Worm (Caenorhabditis elegans) whole organism, L1 larva: Measurements from ENCODE around the gene cest-2.2.

Experiments
- C04F5.9 ChIP-seq: sonication (generic microtip); optimal IDR thresholded peaks from 2 replicates; lab custom pipeline; 2016; ENCODE audit warnings: missing genetic modification characterization, missing compliant biosample characterization
- C34B4.2 ChIP-seq: sonication (generic microtip); optimal IDR thresholded peaks from 2 replicates; lab custom pipeline; 2017; ENCODE audit warnings: mild to moderate bottlenecking, missing genetic modification characterization, missing compliant biosample characterization
- Y116A8C.19 ChIP-seq: sonication (generic microtip); optimal IDR thresholded peaks from 2 replicates; lab custom pipeline; 2016; ENCODE audit warnings: missing compliant biosample characterization, missing genetic modification characterization, borderline replicate concordance
- aha-1 ChIP-seq: fragments of 150-350 bp; optimal IDR thresholded peaks from 2 replicates; lab custom pipeline; 2014; ENCODE audit warnings: missing biosample characterization, missing genetic modification characterization
- aly-2 ChIP-seq: fragments of 150-350 bp; optimal IDR thresholded peaks from 2 replicates; lab custom pipeline; 2014; ENCODE audit warnings: missing biosample characterization, missing genetic modification characterization
- blmp-1 ChIP-seq: fragments of 150-350 bp; optimal IDR thresholded peaks from 2 replicates; lab custom pipeline; 2014; ENCODE audit warnings: missing biosample characterization, missing genetic modification characterization
- ceh-63 ChIP-seq: fragments of 200-800 bp; sonication (Bioruptor generic); optimal IDR thresholded peaks from 2 replicates; lab custom pipeline; 2018; ENCODE audit warnings: mild to moderate bottlenecking, missing genetic modification characterization, missing compliant biosample characterization
- ceh-82 ChIP-seq, 3 experiments: fragments of 150-350 bp in 1 of 3; sonication (generic microtip) in 2 of 3; optimal IDR thresholded peaks; 2 replicates each; lab custom pipeline; 2014 to 2017; ENCODE audit warnings: missing biosample characterization in 3 of 3, missing genetic modification characterization in 3 of 3
- ceh-88 ChIP-seq: fragments of 200-800 bp; sonication (Bioruptor generic); IDR thresholded peaks from 2 replicates; pipeline ENCODE4 v1.3.6; 2022; ENCODE audit warnings: missing genetic modification characterization, missing compliant biosample characterization
- ceh-90 ChIP-seq: sonication (generic microtip); optimal IDR thresholded peaks from 2 replicates; lab custom pipeline; 2016; ENCODE audit warnings: missing genetic modification characterization, missing compliant biosample characterization
- ces-1 ChIP-seq: fragments of 150-350 bp; optimal IDR thresholded peaks from 2 replicates; lab custom pipeline; 2014; ENCODE audit warnings: missing biosample characterization, missing genetic modification reagents, missing genetic modification characterization
- dpl-1 ChIP-seq, 3 experiments: fragments of 150-350 bp in 2 of 3; sonication (generic microtip) in 1 of 3; optimal IDR thresholded peaks; 2 replicates each; lab custom pipeline; 2014 to 2017; ENCODE audit warnings: missing biosample characterization in 3 of 3, missing genetic modification characterization in 3 of 3, missing genetic modification reagents in 3 of 3
- efl-1 ChIP-seq, 4 experiments: fragments of 150-350 bp; optimal IDR thresholded peaks in 3 of 4; peaks in 1 of 4; 1 replicate in 1 of 4; 2 replicates in 3 of 4; lab custom pipeline; 2014; ENCODE audit warnings: missing biosample characterization in 2 of 4, missing genetic modification characterization in 2 of 4, missing genetic modification reagents in 2 of 4
- efl-3 ChIP-seq: fragments of 200-800 bp; sonication (Bioruptor generic); optimal IDR thresholded peaks from 2 replicates; lab custom pipeline; 2018; ENCODE audit warnings: mild to moderate bottlenecking, missing genetic modification characterization, missing compliant biosample characterization
- elt-2 ChIP-seq: sonication (generic microtip); optimal IDR thresholded peaks from 2 replicates; lab custom pipeline; 2016; ENCODE audit warnings: missing genetic modification characterization, mild to moderate bottlenecking, inconsistent platforms, missing compliant biosample characterization, missing genetic modification reagents
- ets-5 ChIP-seq: fragments of 200-800 bp; sonication (Bioruptor generic); IDR thresholded peaks from 2 replicates; pipeline ENCODE4 v1.3.6; 2022; ENCODE audit warnings: missing genetic modification characterization, missing compliant biosample characterization
- fkh-10 ChIP-seq: sonication (generic microtip); optimal IDR thresholded peaks from 2 replicates; lab custom pipeline; 2017; ENCODE audit warnings: missing biosample characterization, missing genetic modification reagents, missing genetic modification characterization
- fkh-4 ChIP-seq: sonication (generic microtip); optimal IDR thresholded peaks from 2 replicates; lab custom pipeline; 2016; ENCODE audit warnings: missing compliant biosample characterization, missing genetic modification characterization, borderline replicate concordance
- fkh-8 ChIP-seq: sonication (generic microtip); optimal IDR thresholded peaks from 2 replicates; lab custom pipeline; 2016; ENCODE audit warnings: mild to moderate bottlenecking, missing genetic modification characterization, missing compliant biosample characterization
- fos-1 ChIP-seq: fragments of 150-350 bp; optimal IDR thresholded peaks from 2 replicates; lab custom pipeline; 2014; ENCODE audit warnings: missing biosample characterization, missing genetic modification characterization
- grh-1 ChIP-seq: fragments of 200-800 bp; sonication (Bioruptor generic); IDR thresholded peaks from 2 replicates; pipeline ENCODE4 v1.3.6; 2022; ENCODE audit warnings: missing genetic modification reagents, missing genetic modification characterization, missing compliant biosample characterization
- hlh-4 ChIP-seq: sonication (generic microtip); optimal IDR thresholded peaks from 2 replicates; lab custom pipeline; 2016; ENCODE audit warnings: mild to moderate bottlenecking, missing genetic modification characterization, missing compliant biosample characterization
- hpl-2 ChIP-seq: fragments of 150-350 bp; optimal IDR thresholded peaks from 2 replicates; lab custom pipeline; 2014; ENCODE audit warnings: missing biosample characterization, missing genetic modification reagents, missing genetic modification characterization
- lin-14 ChIP-seq: fragments of 200-800 bp; sonication (Bioruptor generic); optimal IDR thresholded peaks from 2 replicates; lab custom pipeline; 2018; ENCODE audit warnings: mild to moderate bottlenecking, missing genetic modification characterization, moderate library complexity, missing compliant biosample characterization
- lin-35 ChIP-seq, 2 experiments: fragments of 150-350 bp; optimal IDR thresholded peaks; 2 replicates each; lab custom pipeline; 2014; ENCODE audit warnings: missing biosample characterization in 2 of 2, missing genetic modification characterization in 2 of 2, missing genetic modification reagents in 2 of 2
- lir-3 ChIP-seq: sonication (generic microtip); optimal IDR thresholded peaks from 2 replicates; lab custom pipeline; 2016; ENCODE audit warnings: mild to moderate bottlenecking, missing genetic modification characterization, moderate library complexity, missing compliant biosample characterization; ENCODE audit not compliant: poor library complexity
- mab-9 ChIP-seq: fragments of 200-800 bp; sonication (Bioruptor generic); IDR thresholded peaks from 2 replicates; pipeline ENCODE4 v1.3.6; 2022; ENCODE audit warnings: missing genetic modification reagents, missing genetic modification characterization, missing compliant biosample characterization
- mdl-1 ChIP-seq, 2 experiments: fragments of 150-350 bp; optimal IDR thresholded peaks; 2 replicates each; lab custom pipeline; 2014 to 2017; ENCODE audit warnings: missing biosample characterization in 2 of 2, missing genetic modification characterization in 2 of 2, inconsistent platforms in 1 of 2
- mep-1 ChIP-seq: fragments of 150-350 bp; optimal IDR thresholded peaks from 2 replicates; lab custom pipeline; 2014; ENCODE audit warnings: missing biosample characterization, missing genetic modification characterization
- nhr-12 ChIP-seq: sonication (generic microtip); optimal IDR thresholded peaks from 2 replicates; lab custom pipeline; 2017; ENCODE audit warnings: missing biosample characterization, missing genetic modification characterization
- nhr-19 ChIP-seq: fragments of 200-800 bp; sonication (Bioruptor generic); conservative IDR thresholded peaks from 2 replicates; pipeline ENCODE4 v1.3.6; 2022; ENCODE audit warnings: missing genetic modification characterization, missing compliant biosample characterization
- nhr-20 ChIP-seq: sonication (generic microtip); optimal IDR thresholded peaks from 2 replicates; lab custom pipeline; 2016; ENCODE audit warnings: mild to moderate bottlenecking, missing genetic modification characterization, missing compliant biosample characterization
- nhr-237 ChIP-seq: fragments of 150-350 bp; optimal IDR thresholded peaks from 2 replicates; lab custom pipeline; 2014; ENCODE audit warnings: missing biosample characterization, missing genetic modification characterization
- nhr-47 ChIP-seq: sonication (generic microtip); optimal IDR thresholded peaks from 2 replicates; lab custom pipeline; 2016; ENCODE audit warnings: mild to moderate bottlenecking, missing genetic modification characterization, moderate library complexity, missing compliant biosample characterization
- nhr-71 ChIP-seq: sonication (generic microtip); optimal IDR thresholded peaks from 2 replicates; lab custom pipeline; 2016; ENCODE audit warnings: mild to moderate bottlenecking, missing genetic modification characterization, moderate library complexity, missing compliant biosample characterization
- nhr-90 ChIP-seq: sonication (generic microtip); optimal IDR thresholded peaks from 2 replicates; lab custom pipeline; 2016; ENCODE audit warnings: mild to moderate bottlenecking, missing genetic modification characterization, missing compliant biosample characterization; ENCODE audit not compliant: poor library complexity
- rnt-1 ChIP-seq: sonication (generic microtip); optimal IDR thresholded peaks from 2 replicates; lab custom pipeline; 2016; ENCODE audit warnings: mild to moderate bottlenecking, missing genetic modification characterization, moderate library complexity, missing compliant biosample characterization
- snpc-4 ChIP-seq: fragments of 150-350 bp; optimal IDR thresholded peaks from 2 replicates; lab custom pipeline; 2014; ENCODE audit warnings: missing biosample characterization, missing genetic modification characterization
- sup-37 ChIP-seq: fragments of 200-800 bp; sonication (Bioruptor generic); optimal IDR thresholded peaks from 2 replicates; lab custom pipeline; 2018; ENCODE audit warnings: mild to moderate bottlenecking, missing genetic modification characterization, missing compliant biosample characterization
- swsn-7 ChIP-seq: sonication (generic microtip); optimal IDR thresholded peaks from 2 replicates; lab custom pipeline; 2016; ENCODE audit warnings: missing genetic modification characterization, missing compliant biosample characterization
- tlp-1 ChIP-seq: fragments of 150-350 bp; optimal IDR thresholded peaks from 2 replicates; lab custom pipeline; 2014; ENCODE audit warnings: missing biosample characterization, missing genetic modification characterization
- unc-130 ChIP-seq: fragments of 150-350 bp; optimal IDR thresholded peaks from 2 replicates; lab custom pipeline; 2017; ENCODE audit warnings: missing biosample characterization, missing genetic modification characterization, inconsistent platforms
- xbp-1 ChIP-seq: sonication (generic microtip); optimal IDR thresholded peaks from 2 replicates; lab custom pipeline; 2016; ENCODE audit warnings: missing genetic modification characterization, missing compliant biosample characterization
- zag-1 ChIP-seq: fragments of 150-350 bp; optimal IDR thresholded peaks from 2 replicates; lab custom pipeline; 2014; ENCODE audit warnings: missing biosample characterization, missing genetic modification characterization
- ztf-11 ChIP-seq, 2 experiments: sonication (generic microtip); optimal IDR thresholded peaks; 2 replicates each; lab custom pipeline; 2016 to 2017; ENCODE audit warnings: missing genetic modification characterization in 2 of 2, missing biosample characterization in 1 of 2, missing compliant biosample characterization in 1 of 2

cest-2.2 gene

DNA sequence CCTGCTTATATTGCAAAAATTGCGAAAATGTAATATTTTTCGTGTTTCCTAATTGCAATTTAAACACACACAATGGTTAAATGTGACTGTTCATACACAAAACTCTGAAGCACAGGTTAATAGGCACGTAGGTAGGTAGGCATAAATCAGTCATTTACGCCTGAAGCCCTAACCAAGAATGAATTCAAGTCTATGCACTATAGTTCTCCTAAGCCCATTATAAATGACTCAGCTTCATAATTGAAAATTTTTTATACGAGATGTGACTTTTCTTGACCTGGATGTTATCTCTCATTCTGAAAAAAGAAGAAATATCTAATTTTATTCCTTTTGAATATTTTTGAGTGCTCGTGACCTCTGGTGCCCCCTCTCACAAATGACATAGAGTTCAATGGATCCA, 33.3 kb downstream of the cest-2.2 start:
- TF ChIP-seq aly-2 (tag; lab: Kevin White, UChicago) (no peak), snpc-4 (tag; lab: Kevin White, UChicago) (no peak), efl-3 (no peak), aha-1 (tag; lab: Kevin White, UChicago) (no peak)

DNA sequence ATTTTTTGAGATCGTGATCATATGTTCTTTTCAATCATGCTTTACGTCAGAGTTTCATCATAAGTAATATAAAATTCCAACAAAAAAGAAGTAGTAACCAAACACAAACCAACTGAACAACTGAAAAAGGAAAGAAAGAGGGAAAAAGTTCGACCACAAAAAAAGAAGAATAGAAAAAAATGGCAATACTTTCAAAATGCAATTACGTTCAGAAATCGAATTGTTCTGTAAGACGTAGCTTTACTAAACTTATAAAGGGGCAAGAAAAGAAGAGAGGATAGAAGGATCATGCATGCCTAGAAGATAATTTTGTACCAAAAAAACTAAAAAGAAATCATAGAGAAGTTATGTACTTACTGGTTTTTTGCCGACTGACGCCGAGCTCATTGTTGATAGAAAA, 34.4 kb downstream of the cest-2.2 start:
- TF ChIP-seq fkh-8 (tag; lab: Kevin White, UChicago) (no peak), fkh-4 (tag; lab: Kevin White, UChicago) (no peak), ztf-11 (tag; optimal IDR thresholded peaks at IDR 0.05; lab: Kevin White, UChicago) (no peak), ceh-88 (no peak), lin-14 (GFP tag; lab: Kevin White, UChicago) (peak; percentile 68), efl-1 (optimal IDR thresholded peaks at IDR 0.05; lab: Kevin White, UChicago) (no peak), efl-1 (GFP tag; optimal IDR thresholded peaks at IDR 0.05 in 1 of 2; lab: Kevin White, UChicago) (peak in 1 of 2 experiments; percentile 70), elt-2 (tag; lab: Kevin White, UChicago) (no peak), ces-1 (GFP tag; lab: Kevin White, UChicago) (peak; percentile 95), nhr-47 (tag; lab: Kevin White, UChicago) (peak; percentile 10), fkh-10 (GFP tag; lab: Kevin White, UChicago) (peak; percentile 89), zag-1 (tag; lab: Kevin White, UChicago) (no peak)

DNA sequence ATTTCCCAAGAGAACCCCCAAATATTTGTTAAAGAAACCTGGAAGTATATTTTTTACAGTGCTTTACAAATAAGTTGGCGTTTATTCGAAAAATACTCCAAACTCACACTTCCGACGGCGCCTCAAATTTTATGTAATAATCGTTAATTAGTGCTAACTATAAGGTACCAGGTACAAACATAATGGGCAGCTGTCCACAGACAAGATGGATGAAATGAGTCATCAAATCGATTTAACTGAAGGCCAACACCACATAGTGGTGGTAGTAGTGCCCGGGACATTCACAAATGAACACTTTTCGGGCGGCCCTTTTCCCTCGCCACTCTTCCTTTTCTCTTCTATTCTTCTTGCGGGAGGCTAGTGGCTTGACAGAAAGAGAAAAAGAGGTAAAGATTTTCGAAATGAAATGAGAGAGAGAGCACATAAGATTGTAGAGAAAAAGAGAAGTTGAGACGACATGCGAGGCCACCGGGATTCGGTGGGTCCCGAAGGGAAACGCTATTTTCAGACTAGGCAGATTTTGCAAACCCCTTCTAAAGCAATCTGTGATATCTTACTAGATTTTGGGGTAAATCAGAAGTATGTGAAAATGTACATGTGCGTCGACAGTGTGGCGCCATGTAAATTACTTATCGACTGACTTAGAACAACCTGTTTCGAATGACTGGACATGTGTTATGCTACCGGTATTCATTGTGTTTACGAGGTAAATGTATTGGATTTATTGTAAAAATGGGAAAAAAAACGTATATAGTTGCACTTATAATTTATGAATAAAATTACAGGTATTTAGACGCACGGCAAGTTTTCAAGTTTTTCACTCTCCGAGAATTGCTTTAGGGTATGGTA, 35.7 kb downstream of the cest-2.2 start:
- no peak for TF ChIP-seq efl-1 (optimal IDR thresholded peaks at IDR 0.05; lab: Kevin White, UChicago)
- TF ChIP-seq efl-1 (GFP tag; optimal IDR thresholded peaks at IDR 0.05 in 1 of 2; lab: Kevin White, UChicago), result peak in 1 of 2 experiments; percentile 74
- TF ChIP-seq Y116A8C.19 (tag; lab: Kevin White, UChicago), result no peak
- TF ChIP-seq ceh-90 (tag; lab: Kevin White, UChicago), result no peak
- TF ChIP-seq C34B4.2 (tag; lab: Kevin White, UChicago), result no peak
- no peak for TF ChIP-seq nhr-12
- no peak for TF ChIP-seq ets-5
- no peak for TF ChIP-seq nhr-47 (tag; lab: Kevin White, UChicago)
- no peak for TF ChIP-seq ceh-88
- no peak for TF ChIP-seq nhr-90
- peak; percentile 59 for TF ChIP-seq mep-1 (tag; lab: Kevin White, UChicago)
- no peak for TF ChIP-seq ceh-82 (tag; optimal IDR thresholded peaks at IDR 0.05; lab: Kevin White, UChicago)
- TF ChIP-seq fkh-10 (GFP tag; lab: Kevin White, UChicago), result no peak
- TF ChIP-seq ceh-63 (GFP tag; lab: Kevin White, UChicago), result no peak
- no peak for TF ChIP-seq nhr-237 (tag; lab: Kevin White, UChicago)
- TF ChIP-seq fos-1 (tag; lab: Kevin White, UChicago), result peak; percentile 60
- no peak for TF ChIP-seq nhr-19 (GFP tag; lab: Robert Waterston, UW)
- TF ChIP-seq ces-1 (GFP tag; lab: Kevin White, UChicago), result no peak
- no peak for TF ChIP-seq hpl-2 (GFP tag; lab: Kevin White, UChicago)
- peak; percentile 21 for TF ChIP-seq rnt-1
- no peak for TF ChIP-seq sup-37
- no peak for TF ChIP-seq xbp-1 (tag; lab: Kevin White, UChicago)
- peak; percentile 49; the same call in 1 of the 2 replicates for TF ChIP-seq grh-1 (GFP tag; lab: Robert Waterston, UW)
- TF ChIP-seq dpl-1 (GFP tag; optimal IDR thresholded peaks at IDR 0.05; lab: Kevin White, UChicago), result no peak
- no peak for TF ChIP-seq mdl-1 (tag; optimal IDR thresholded peaks at IDR 0.05; lab: Kevin White, UChicago)
- no peak for TF ChIP-seq efl-3
- peak in 1 of 2 experiments; percentile 10 for TF ChIP-seq lin-35 (GFP tag; optimal IDR thresholded peaks at IDR 0.05; lab: Kevin White, UChicago)
- TF ChIP-seq blmp-1 (tag; lab: Kevin White, UChicago), result peak; percentile 68
- no peak for TF ChIP-seq nhr-20 (tag; lab: Kevin White, UChicago)
- no peak for TF ChIP-seq tlp-1
- no peak for TF ChIP-seq C04F5.9 (tag; lab: Kevin White, UChicago)
- no peak for TF ChIP-seq mab-9
- TF ChIP-seq nhr-71, result peak; percentile 10
- peak; percentile 28 for TF ChIP-seq unc-130 (tag; lab: Kevin White, UChicago)
- TF ChIP-seq swsn-7 (tag; lab: Kevin White, UChicago), result no peak
- TF ChIP-seq lir-3, result no peak
- TF ChIP-seq fkh-8 (tag; lab: Kevin White, UChicago), result no peak
- no peak for TF ChIP-seq hlh-4 (tag; lab: Kevin White, UChicago)
